Fruit fly (Drosophila melanogaster): ENCODE data around the gene CG43133.

Gene CG43133

DNA sequence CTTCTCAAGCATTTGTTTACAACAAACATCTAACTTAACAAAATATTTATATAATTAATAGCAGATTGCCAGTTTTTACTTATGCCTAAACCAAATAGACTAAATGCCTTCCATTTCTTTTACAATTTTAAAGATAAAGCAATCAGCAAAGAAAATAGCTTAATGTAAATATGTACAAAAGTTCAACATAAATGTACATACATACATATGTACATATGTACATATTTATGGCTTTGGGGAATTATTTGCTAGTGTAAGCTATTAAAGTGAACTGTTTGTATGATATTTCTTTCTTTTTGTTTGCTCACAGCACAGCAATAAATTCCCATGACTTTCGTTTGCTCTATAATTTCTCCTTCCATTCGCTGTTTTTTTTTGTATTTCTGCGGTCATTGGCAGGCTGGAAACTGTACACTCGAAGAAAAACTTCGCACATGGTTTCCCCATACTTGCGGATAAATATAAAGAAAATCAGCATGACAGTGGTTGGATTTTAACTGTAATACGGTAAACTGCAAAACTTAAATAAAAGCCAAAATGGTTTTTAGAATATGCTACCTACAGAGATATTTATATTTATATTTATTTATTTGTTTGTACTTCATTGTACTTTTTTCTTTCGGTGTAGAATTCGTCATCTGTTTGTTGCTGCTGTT lies 11.1 kb upstream of the CG43133 start (continued):
- TF ChIP-seq CG18599 (GFP tag; optimal IDR thresholded peaks at IDR 0.05) (peak; percentile 47), CG17328 (GFP tag; IDR thresholded peaks at IDR 0.05) (0 out of 2 replicates have a peak, but pooled peaks have one; percentile 11), ind (GFP tag; optimal IDR thresholded peaks at IDR 0.05) (peak; percentile 0), pan (optimal IDR thresholded peaks at IDR 0.05) (no peak), pan (GFP tag; optimal IDR thresholded peaks at IDR 0.05 in 1 of 2, IDR thresholded peaks at IDR 0.05 in 1 of 2) (peak in 1 of 2 experiments; percentile 5), CG2202 (tag; optimal IDR thresholded peaks at IDR 0.05) (no peak), CG7556 (GFP tag; optimal IDR thresholded peaks at IDR 0.05) (peak; percentile 34), Hr51 (GFP tag; optimal IDR thresholded peaks at IDR 0.05) (peak in 1 of 2 experiments; percentile 4), CG3281 (GFP tag; optimal IDR thresholded peaks at IDR 0.05) (peak; percentile 11), CG3838 (GFP tag; optimal IDR thresholded peaks at IDR 0.05) (no peak), CG18262 (tag; optimal IDR thresholded peaks at IDR 0.05) (peak; percentile 13), amos (GFP tag; IDR thresholded peaks at IDR 0.05; ENCODE audit: partially characterized antibody) (no peak), CG4424 (GFP tag; optimal IDR thresholded peaks at IDR 0.05) (peak; percentile 12), row (GFP tag; IDR thresholded peaks at IDR 0.05) (peak; percentile 33; the same call in 2 of the 3 replicates), CG13424 (tag; optimal IDR thresholded peaks at IDR 0.05) (peak; percentile 33), CG9727 (GFP tag; optimal IDR thresholded peaks at IDR 0.05) (peak; percentile 29), CG9817 (tag; optimal IDR thresholded peaks at IDR 0.05) (peak; percentile 12), phol (tag; optimal IDR thresholded peaks at IDR 0.05) (peak; percentile 32), CG14014 (GFP tag; IDR thresholded peaks at IDR 0.05) (0 out of 2 replicates have a peak, but pooled peaks have one; percentile 6), HLH54F (GFP tag; optimal IDR thresholded peaks at IDR 0.05) (peak; percentile 7), CG10321 (GFP tag; IDR thresholded peaks at IDR 0.05) (no peak)

DNA sequence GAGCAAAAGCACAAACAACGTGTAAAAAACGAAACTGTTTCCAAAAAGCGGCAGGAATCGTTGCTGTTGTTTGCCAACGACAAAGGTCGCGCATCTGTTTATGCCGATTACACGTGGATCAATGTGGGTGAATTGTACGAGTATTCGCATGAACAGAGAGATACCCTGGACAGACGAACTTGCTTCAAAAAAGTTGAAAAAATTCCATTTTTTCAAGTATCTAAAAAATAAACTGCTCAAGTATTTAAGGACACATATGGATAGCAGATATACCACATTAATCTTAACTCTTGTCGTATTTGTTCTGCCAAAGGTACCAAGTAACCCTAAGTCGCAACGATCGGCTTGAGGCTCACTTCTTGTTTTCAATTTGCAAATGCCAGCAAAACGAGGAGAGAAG lies 10.0 kb upstream of the CG43133 start:
- TF ChIP-seq CG1233 (GFP tag; optimal IDR thresholded peaks at IDR 0.05) (no peak), Med (GFP tag) (peak; percentile 20), sens (GFP tag) (peak; percentile 2), HmgZ (tag; optimal IDR thresholded peaks at IDR 0.05) (no peak), D19B (GFP tag; optimal IDR thresholded peaks at IDR 0.05) (peak; percentile 56), Rfx (GFP tag; IDR thresholded peaks at IDR 0.05) (peak; percentile 18; the same call in 1 of the 2 replicates), dmrt11E (tag; optimal IDR thresholded peaks at IDR 0.05) (no peak), row (GFP tag; IDR thresholded peaks at IDR 0.05) (peak; percentile 16; the same call in 1 of the 3 replicates)

DNA sequence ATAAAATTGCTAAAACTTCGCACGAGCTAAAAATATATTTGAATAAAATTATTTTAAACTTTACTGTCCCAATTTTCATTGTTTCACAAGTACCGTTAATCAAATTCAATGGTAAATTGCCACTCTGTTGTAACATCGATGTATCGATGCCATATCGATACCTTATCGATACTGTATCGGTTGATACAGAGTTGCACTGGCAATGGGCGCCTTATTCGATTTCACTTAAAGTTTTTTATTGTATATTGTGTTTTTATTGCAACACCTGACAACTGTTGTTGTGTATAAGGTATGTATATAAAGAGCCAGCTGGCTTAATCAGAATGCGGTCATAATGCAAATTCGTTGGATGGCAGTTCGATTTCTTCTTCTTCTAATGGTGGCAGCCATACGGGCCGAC lies 8.3 kb upstream of the CG43133 start, which contains the start of gene CG43229:
TSS of gene CG43229 (plus strand) at position 246 of the 400 bp plus-strand sequence.
- peak; percentile 52 for TF ChIP-seq CG8290 (GFP tag; optimal IDR thresholded peaks at IDR 0.05)
- TF ChIP-seq CG8290 (tag; optimal IDR thresholded peaks at IDR 0.05) = peak in 1 of 2 experiments; percentile 30
- peak; percentile 35; the same call in 1 of the 2 replicates for TF ChIP-seq CG2129 (GFP tag; IDR thresholded peaks at IDR 0.05; ENCODE audit: partially characterized antibody)
- no peak for TF ChIP-seq Ravus (GFP tag; IDR thresholded peaks at IDR 0.05)
- TF ChIP-seq Ssrp (tag; optimal IDR thresholded peaks at IDR 0.05) = no peak
- peak; percentile 24 for TF ChIP-seq CoRest (tag; optimal IDR thresholded peaks at IDR 0.05)
- TF ChIP-seq CG15514 (GFP tag; optimal IDR thresholded peaks at IDR 0.05) = peak; percentile 0
- TF ChIP-seq CG14860 (GFP tag; IDR thresholded peaks at IDR 0.05; ENCODE audit: partially characterized antibody) = peak; percentile 66
- TF ChIP-seq CG1603 (tag; optimal IDR thresholded peaks at IDR 0.05) = peak; percentile 98
- peak; percentile 82 for TF ChIP-seq stwl (tag; optimal IDR thresholded peaks at IDR 0.05)
- TF ChIP-seq CG6791 (GFP tag; IDR thresholded peaks at IDR 0.05; ENCODE audit: partially characterized antibody) = peak; percentile 90
- peak; percentile 87 for TF ChIP-seq amos (GFP tag; IDR thresholded peaks at IDR 0.05; ENCODE audit: partially characterized antibody)
- no peak for TF ChIP-seq CG1024 (GFP tag; IDR thresholded peaks at IDR 0.05)
- peak; percentile 53; the same call in 1 of the 3 replicates for TF ChIP-seq Doc3 (GFP tag; IDR thresholded peaks at IDR 0.05; ENCODE audit: partially characterized antibody)
- TF ChIP-seq Dp (GFP tag; optimal IDR thresholded peaks at IDR 0.05) = peak; percentile 81
- peak; percentile 2 for TF ChIP-seq CG12659 (GFP tag; optimal IDR thresholded peaks at IDR 0.05)
- TF ChIP-seq CG34224 (GFP tag; IDR thresholded peaks at IDR 0.05; ENCODE audit: partially characterized antibody) = peak; percentile 78
- TF ChIP-seq tx (GFP tag; optimal IDR thresholded peaks at IDR 0.05) = no peak
- TF ChIP-seq CG16863 (GFP tag; optimal IDR thresholded peaks at IDR 0.05) = peak; percentile 96
- TF ChIP-seq pfk (GFP tag; optimal IDR thresholded peaks at IDR 0.05) = peak; percentile 81
